Worm (Caenorhabditis elegans): Measurements from ENCODE around the gene Y54G2A.12.
"Not testable (repeated sequence)": the region's sequence is repeated elsewhere in the genome, so short reads cannot be mapped to it uniquely, and the experiment has no call there.

Gene Y54G2A.12

ce11 chrIV:2777841-2778240, 4.8 kb downstream of the Y54G2A.12 start, which contains the start of gene Y54G2A.72:
Gene Y54G2A.72, plus strand, starts transcription at chrIV:2778141.
- not testable (repeated sequence) for TF ChIP-seq unc-120 (tag; optimal IDR thresholded peaks at IDR 0.05; ENCODE audit: poor library complexity, severe bottlenecking); M03D4.4 (tag; optimal IDR thresholded peaks at IDR 0.05); mls-2 (tag; optimal IDR thresholded peaks at IDR 0.05)

ce11 chrIV:2776733-2777132, 5.9 kb downstream of the Y54G2A.12 start:
- TF ChIP-seq sem-2 (GFP tag; optimal IDR thresholded peaks at IDR 0.05) (no peak), M03D4.4 (tag; optimal IDR thresholded peaks at IDR 0.05) (no peak), ces-1 (GFP tag; optimal IDR thresholded peaks at IDR 0.05) (no peak), ceh-39 (tag; optimal IDR thresholded peaks at IDR 0.05) (no peak), blmp-1 (tag; optimal IDR thresholded peaks at IDR 0.05) (no peak), ceh-43 (GFP tag; optimal IDR thresholded peaks at IDR 0.05) (no peak), nhr-12 (tag; optimal IDR thresholded peaks at IDR 0.05) (no peak), lin-32 (GFP tag; optimal IDR thresholded peaks at IDR 0.05) (no peak), unc-120 (tag; optimal IDR thresholded peaks at IDR 0.05; ENCODE audit: poor library complexity, severe bottlenecking) (no peak), elt-1 (tag; optimal IDR thresholded peaks at IDR 0.05; ENCODE audit: borderline replicate concordance, insufficient read depth) (no peak), bed-3 (GFP tag; optimal IDR thresholded peaks at IDR 0.05) (no peak), drap-1 (GFP tag; optimal IDR thresholded peaks at IDR 0.05) (no peak), unc-62 (GFP tag; optimal IDR thresholded peaks at IDR 0.05) (no peak), hlh-1 (tag; optimal IDR thresholded peaks at IDR 0.05) (no peak), lsy-2 (tag; optimal IDR thresholded peaks at IDR 0.05) (no peak), nhr-28 (tag; optimal IDR thresholded peaks at IDR 0.05) (no peak), cnd-1 (tag; optimal IDR thresholded peaks at IDR 0.05) (no peak), zip-8 (tag; optimal IDR thresholded peaks at IDR 0.05) (no peak), flh-1 (GFP tag; optimal IDR thresholded peaks at IDR 0.05) (no peak), sptf-1 (tag; optimal IDR thresholded peaks at IDR 0.05) (no peak)

DNA sequence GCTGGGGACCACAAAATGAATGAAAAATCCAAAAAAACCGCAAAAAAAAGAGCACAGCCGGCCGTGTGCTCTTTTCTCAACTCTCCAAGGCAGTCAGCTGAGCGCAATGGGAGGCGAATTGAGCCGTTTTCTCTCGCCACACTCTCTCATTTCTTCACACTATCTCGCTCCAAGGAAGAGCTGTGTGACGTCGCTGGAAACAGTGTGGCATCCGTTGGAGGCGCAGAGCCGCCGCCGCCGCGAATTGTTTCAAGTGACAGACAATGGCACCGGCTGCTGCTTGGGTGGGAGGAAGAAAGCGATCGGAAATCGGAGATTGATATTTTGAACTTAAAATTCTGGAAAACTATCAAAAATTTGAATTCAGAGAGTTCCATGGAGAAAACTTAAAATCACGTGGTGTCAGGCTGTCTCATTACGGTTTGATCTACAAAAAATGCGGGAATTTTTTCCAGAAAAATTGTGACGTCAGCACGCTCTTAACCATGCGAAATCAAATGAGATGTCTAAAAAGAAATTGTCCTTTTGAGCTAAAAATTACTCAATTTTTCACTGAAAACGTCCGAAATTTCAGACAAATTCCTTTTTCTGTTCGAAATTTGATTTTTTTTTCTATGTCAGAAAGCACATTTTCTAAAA, 6.5 kb downstream of the Y54G2A.12 start:
- TF ChIP-seq ztf-11 (tag; optimal IDR thresholded peaks at IDR 0.05) (no peak), hlh-1 (tag; optimal IDR thresholded peaks at IDR 0.05) (peak; percentile 42), nhr-28 (tag; optimal IDR thresholded peaks at IDR 0.05) (no peak), sptf-1 (tag; optimal IDR thresholded peaks at IDR 0.05) (peak; percentile 11), lsy-2 (tag; optimal IDR thresholded peaks at IDR 0.05) (no peak), flh-1 (GFP tag; optimal IDR thresholded peaks at IDR 0.05) (no peak), ces-1 (GFP tag; optimal IDR thresholded peaks at IDR 0.05) (no peak), ham-2 (GFP tag; optimal IDR thresholded peaks at IDR 0.05) (no peak), pha-4 (tag; optimal IDR thresholded peaks at IDR 0.05) (no peak), unc-120 (tag; optimal IDR thresholded peaks at IDR 0.05; ENCODE audit: poor library complexity, severe bottlenecking) (peak; percentile 51), nhr-12 (tag; optimal IDR thresholded peaks at IDR 0.05) (no peak), snpc-4 (tag; optimal IDR thresholded peaks at IDR 0.05) (no peak), ceh-43 (GFP tag; optimal IDR thresholded peaks at IDR 0.05) (no peak), elt-3 (tag; optimal IDR thresholded peaks at IDR 0.05) (no peak), nhr-237 (tag; optimal IDR thresholded peaks at IDR 0.05) (no peak), M03D4.4 (tag; optimal IDR thresholded peaks at IDR 0.05) (no peak), mls-2 (tag; optimal IDR thresholded peaks at IDR 0.05) (no peak), nhr-76 (tag; optimal IDR thresholded peaks at IDR 0.05) (no peak)

DNA sequence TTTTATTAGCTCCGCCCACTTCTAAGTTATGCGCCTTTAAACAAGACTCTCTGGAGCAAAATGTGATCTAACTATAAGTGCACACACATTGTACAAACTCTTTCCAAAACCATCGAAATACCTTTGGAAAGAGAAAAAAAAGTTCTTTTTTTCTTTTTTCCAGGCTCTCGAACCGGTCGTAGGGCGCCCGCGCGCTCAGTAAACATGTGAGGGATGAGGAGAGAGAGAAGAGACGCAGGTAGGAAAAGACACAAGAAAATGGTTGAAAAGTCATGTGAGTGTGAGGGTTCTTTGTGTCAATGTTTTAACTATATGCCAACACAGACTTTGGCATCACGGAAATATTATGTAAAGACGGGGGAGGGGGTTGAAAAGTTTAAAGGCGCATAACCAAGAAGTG, 8.1 kb downstream of the Y54G2A.12 start:
- peak; percentile 69 for TF ChIP-seq nhr-237 (tag; optimal IDR thresholded peaks at IDR 0.05)
- TF ChIP-seq pha-4 (tag; optimal IDR thresholded peaks at IDR 0.05), result peak; percentile 24
- no peak for TF ChIP-seq blmp-1 (tag; optimal IDR thresholded peaks at IDR 0.05)
- no peak for TF ChIP-seq flh-1 (GFP tag; optimal IDR thresholded peaks at IDR 0.05)
- TF ChIP-seq cnd-1 (tag; optimal IDR thresholded peaks at IDR 0.05), result no peak

DNA sequence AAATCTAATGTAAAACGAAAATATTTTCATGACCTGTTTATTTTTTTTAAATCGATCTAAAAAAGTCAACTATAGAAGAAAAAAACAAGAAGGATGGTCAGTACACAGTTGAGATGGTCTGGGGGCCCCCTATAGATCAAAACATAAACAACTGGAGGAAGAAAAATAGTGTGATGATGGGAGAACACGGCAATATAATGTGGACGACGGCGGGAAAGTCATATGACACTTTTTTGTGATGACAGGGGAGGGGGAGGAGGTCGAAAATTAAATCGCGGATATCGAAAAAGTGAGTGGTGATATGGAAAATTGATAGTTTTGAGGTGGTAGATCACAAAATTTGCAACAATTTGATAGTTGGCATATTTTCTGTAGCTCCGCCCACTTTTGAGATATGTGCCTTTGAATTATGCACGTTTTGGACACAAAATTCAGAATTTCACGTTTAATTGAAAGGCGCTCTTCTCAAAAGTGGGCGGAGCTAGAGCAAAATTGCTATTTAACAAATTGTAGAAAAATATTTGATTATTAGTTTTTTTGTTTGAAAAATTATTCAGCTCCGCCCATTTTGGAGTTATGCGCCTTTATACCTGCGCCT, 9.2 kb downstream of the Y54G2A.12 start:
- TF ChIP-seq snpc-4 (tag; optimal IDR thresholded peaks at IDR 0.05) (no peak), lsy-2 (tag; optimal IDR thresholded peaks at IDR 0.05) (no peak), lin-13 (tag; optimal IDR thresholded peaks at IDR 0.05) (no peak), elt-3 (tag; optimal IDR thresholded peaks at IDR 0.05) (no peak), bed-3 (GFP tag; optimal IDR thresholded peaks at IDR 0.05) (no peak), nhr-237 (tag; optimal IDR thresholded peaks at IDR 0.05) (no peak), cnd-1 (tag; optimal IDR thresholded peaks at IDR 0.05) (no peak), hlh-1 (tag; optimal IDR thresholded peaks at IDR 0.05) (no peak), mls-2 (tag; optimal IDR thresholded peaks at IDR 0.05) (no peak), ceh-39 (tag; optimal IDR thresholded peaks at IDR 0.05) (no peak), lin-32 (GFP tag; optimal IDR thresholded peaks at IDR 0.05) (no peak), M03D4.4 (tag; optimal IDR thresholded peaks at IDR 0.05) (no peak), tbx-8 (GFP tag; optimal IDR thresholded peaks at IDR 0.05) (no peak), ces-1 (GFP tag; optimal IDR thresholded peaks at IDR 0.05) (no peak)
